Fruit fly (Drosophila melanogaster): ENCODE results near the gene CG17325.

CG17325 gene

DNA sequence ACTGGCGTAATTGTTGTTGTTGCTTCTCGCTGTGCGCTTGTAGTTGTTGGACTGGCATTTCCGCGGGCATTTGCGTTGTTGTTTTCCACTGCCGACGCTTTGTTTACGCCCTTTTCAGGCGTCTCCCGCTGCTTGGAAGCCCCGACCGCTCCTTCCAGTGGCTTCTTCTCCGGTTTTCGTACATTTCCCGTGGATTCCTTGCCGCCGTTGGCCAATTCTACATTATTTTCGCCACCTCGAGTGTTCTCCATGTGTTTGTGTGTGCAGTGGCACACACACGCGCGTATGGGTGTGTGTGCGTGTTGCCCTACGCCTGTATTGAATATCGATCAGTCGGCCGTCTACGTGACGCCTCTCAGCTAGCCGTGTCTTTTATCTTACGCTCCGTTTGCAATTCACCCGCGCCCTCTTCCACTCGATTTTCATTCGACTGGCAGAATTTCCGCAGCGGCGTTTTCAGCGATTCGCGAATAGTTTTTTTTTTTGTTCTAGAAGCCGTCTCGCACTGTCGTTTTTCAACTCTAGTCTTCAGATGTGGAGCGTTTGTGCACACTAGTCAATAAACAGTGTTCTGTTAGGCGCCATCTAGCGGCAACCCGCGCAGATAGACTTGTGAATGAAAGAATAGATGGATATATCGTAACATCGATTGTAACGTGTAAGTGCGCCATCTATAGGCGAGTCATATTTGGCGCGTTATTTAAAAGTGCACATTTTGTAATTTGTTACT is 26.9 kb downstream of the CG17325 start, which contains the start of gene CG10600 (continued):
- TF ChIP-seq Eip93F (GFP tag; optimal IDR thresholded peaks at IDR 0.05) (no peak), Gug (GFP tag; IDR thresholded peaks at IDR 0.05) (no peak), esn (GFP tag; optimal IDR thresholded peaks at IDR 0.05) (peak; percentile 86), cyc (GFP tag; optimal IDR thresholded peaks at IDR 0.05) (peak; percentile 85), CG1621 (tag; optimal IDR thresholded peaks at IDR 0.05) (peak; percentile 51), Hr4 (GFP tag; optimal IDR thresholded peaks at IDR 0.05) (no peak), CG16779 (tag; optimal IDR thresholded peaks at IDR 0.05) (no peak), CG9139 (GFP tag; optimal IDR thresholded peaks at IDR 0.05) (no peak), CG3032 (tag; optimal IDR thresholded peaks at IDR 0.05) (peak; percentile 50), CG8319 (GFP tag; optimal IDR thresholded peaks at IDR 0.05) (peak; percentile 53), Sox102F (GFP tag; optimal IDR thresholded peaks at IDR 0.05) (peak; percentile 82), CG6276 (GFP tag; optimal IDR thresholded peaks at IDR 0.05) (no peak), CG11294 (GFP tag; IDR thresholded peaks at IDR 0.05) (0 out of 2 replicates have a peak, but pooled peaks have one; percentile 17), ss (GFP tag; optimal IDR thresholded peaks at IDR 0.05) (peak; percentile 65 to 73), Smox (GFP tag; optimal IDR thresholded peaks at IDR 0.05) (no peak), pdm3 (GFP tag; optimal IDR thresholded peaks at IDR 0.05) (no peak), Ets21C (GFP tag; optimal IDR thresholded peaks at IDR 0.05) (no peak), CG6792 (GFP tag; optimal IDR thresholded peaks at IDR 0.05) (peak; percentile 75), Sox15 (GFP tag; optimal IDR thresholded peaks at IDR 0.05) (peak; percentile 55), CG4318 (GFP tag; optimal IDR thresholded peaks at IDR 0.05) (no peak), achi (GFP tag; optimal IDR thresholded peaks at IDR 0.05) (peak; percentile 66), CG6808 (GFP tag; optimal IDR thresholded peaks at IDR 0.05) (peak; percentile 57)

DNA sequence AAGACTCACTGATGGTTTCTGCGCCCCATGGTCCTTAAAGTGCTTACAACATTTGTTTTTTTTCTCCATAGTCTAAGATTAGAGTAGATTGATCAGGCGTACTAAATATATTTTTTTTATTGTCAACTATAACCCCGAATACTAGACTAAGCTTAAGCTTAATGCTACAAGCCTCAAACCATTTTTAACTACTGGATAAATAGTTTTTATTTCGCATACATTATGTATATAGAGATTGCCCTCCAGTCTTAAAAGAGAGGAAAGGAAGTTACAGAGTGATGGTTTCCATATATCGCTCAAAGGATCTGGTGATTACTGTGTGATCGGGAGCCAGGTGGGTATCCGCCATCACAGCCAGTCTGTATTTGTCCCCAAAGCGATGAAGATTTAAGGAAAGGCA is 28.8 kb downstream of the CG17325 start, which contains the start of gene CG31752:
Gene CG31752 (minus strand): TSS at position 101 of the 400 bp plus-strand sequence.
- TF ChIP-seq pdm3 (GFP tag; optimal IDR thresholded peaks at IDR 0.05): no peak
- TF ChIP-seq esn (GFP tag; optimal IDR thresholded peaks at IDR 0.05): no peak
- no peak for TF ChIP-seq Lpt (GFP tag; optimal IDR thresholded peaks at IDR 0.05)
- no peak for TF ChIP-seq CG6808 (GFP tag; optimal IDR thresholded peaks at IDR 0.05)
- TF ChIP-seq topi (GFP tag; optimal IDR thresholded peaks at IDR 0.05): no peak
- no peak for TF ChIP-seq CG4318 (GFP tag; optimal IDR thresholded peaks at IDR 0.05)
- no peak for TF ChIP-seq fd85E (GFP tag; optimal IDR thresholded peaks at IDR 0.05)
- TF ChIP-seq Sox14 (GFP tag; optimal IDR thresholded peaks at IDR 0.05): no peak
- TF ChIP-seq Eip93F (GFP tag; optimal IDR thresholded peaks at IDR 0.05): no peak
- no peak for TF ChIP-seq Met (GFP tag; optimal IDR thresholded peaks at IDR 0.05)
- no peak for TF ChIP-seq Eip78C (GFP tag)
- TF ChIP-seq net (GFP tag; optimal IDR thresholded peaks at IDR 0.05): no peak

DNA sequence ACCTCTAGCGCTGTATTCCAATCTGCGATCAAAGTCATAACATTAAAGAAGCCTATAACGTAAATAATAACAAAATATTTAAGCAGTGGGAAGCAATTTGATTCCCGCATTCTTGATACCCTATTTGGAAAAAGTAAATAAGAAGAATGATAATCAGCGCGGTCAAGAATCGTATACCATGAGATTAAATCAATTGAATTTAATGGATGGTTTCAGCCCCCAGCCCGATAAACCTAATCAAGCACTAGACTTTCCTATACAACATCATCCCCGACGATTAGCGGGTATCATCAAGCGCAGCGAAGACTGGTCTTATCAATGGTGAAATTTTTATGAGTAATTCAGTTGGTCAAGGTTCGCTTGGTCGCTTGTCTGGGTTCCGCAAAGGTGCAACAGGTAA is 31.1 kb downstream of the CG17325 start:
- TF ChIP-seq esn (GFP tag; optimal IDR thresholded peaks at IDR 0.05) (peak; percentile 62), CG8632 (GFP tag; optimal IDR thresholded peaks at IDR 0.05) (no peak), acj6 (GFP tag; optimal IDR thresholded peaks at IDR 0.05) (no peak), vri (GFP tag; optimal IDR thresholded peaks at IDR 0.05) (peak; percentile 64), net (GFP tag; optimal IDR thresholded peaks at IDR 0.05) (no peak), CG31627 (GFP tag; optimal IDR thresholded peaks at IDR 0.05) (peak; percentile 38), lz (GFP tag; optimal IDR thresholded peaks at IDR 0.05) (peak; percentile 48), Hr39 (GFP tag; optimal IDR thresholded peaks at IDR 0.05) (peak; percentile 52), svp (GFP tag) (no peak), spab (GFP tag; optimal IDR thresholded peaks at IDR 0.05) (no peak), CG3919 (GFP tag; optimal IDR thresholded peaks at IDR 0.05) (no peak), Eip75B (GFP tag; optimal IDR thresholded peaks at IDR 0.05) (no peak), Sox102F (GFP tag; optimal IDR thresholded peaks at IDR 0.05) (peak; percentile 35), Met (GFP tag; optimal IDR thresholded peaks at IDR 0.05) (peak; percentile 41), CG8319 (GFP tag; optimal IDR thresholded peaks at IDR 0.05) (no peak), CG15336 (GFP tag; IDR thresholded peaks at IDR 0.05) (no peak), CG11902 (GFP tag; optimal IDR thresholded peaks at IDR 0.05) (no peak), fd59A (GFP tag; optimal IDR thresholded peaks at IDR 0.05) (no peak)

Data from whole organism, prepupa.